Fruit fly (Drosophila melanogaster) whole organism, embryonic: ENCODE results near the gene f-cup.
A peak's percentile ranks its signal among the peaks of the same experiment; 100 is the strongest.

Source experiments
- B-H1 ChIP-seq: fragments of 200-800 bp; sonication (Bioruptor generic); IDR thresholded peaks from 3 replicates; pipeline ENCODE4 v1.3.6; 2022; ENCODE audit warnings: missing biosample characterization, missing genetic modification characterization
- Bteb2 ChIP-seq: fragments of 200-800 bp; sonication (Bioruptor generic); optimal IDR thresholded peaks from 2 replicates; lab custom pipeline; 2016; ENCODE audit warnings: missing biosample characterization, missing genetic modification characterization
- CG10321 ChIP-seq: fragments of 200-800 bp; sonication (Bioruptor generic); IDR thresholded peaks from 2 replicates; pipeline ENCODE4 v1.3.6; 2022; ENCODE audit warnings: missing biosample characterization, missing genetic modification characterization
- CG11560 ChIP-seq: fragments of 200-800 bp; sonication (Bioruptor generic); IDR thresholded peaks from 3 replicates; pipeline ENCODE4 v1.3.6; 2022; ENCODE audit warnings: missing biosample characterization, missing genetic modification characterization
- CG13287 ChIP-seq: fragments of 200-800 bp; sonication (Bioruptor generic); IDR thresholded peaks from 2 replicates; pipeline ENCODE4 v1.3.6; 2022; ENCODE audit warnings: missing biosample characterization, missing genetic modification characterization; ENCODE audit not compliant: partially characterized antibody
- CG13624 ChIP-seq: fragments of 200-800 bp; sonication (Bioruptor generic); optimal IDR thresholded peaks from 2 replicates; lab custom pipeline; 2016; ENCODE audit warnings: missing biosample characterization, missing genetic modification characterization
- CG14667 ChIP-seq: fragments of 200-800 bp; sonication (Bioruptor generic); IDR thresholded peaks from 2 replicates; pipeline ENCODE4 v1.3.6; 2022; ENCODE audit warnings: missing biosample characterization, missing genetic modification characterization
- CG14860 ChIP-seq: fragments of 200-800 bp; sonication (Bioruptor generic); IDR thresholded peaks from 3 replicates; pipeline ENCODE4 v1.3.6; 2022; ENCODE audit warnings: missing biosample characterization, missing genetic modification characterization; ENCODE audit not compliant: partially characterized antibody
- CG15479 ChIP-seq: fragments of 200-800 bp; sonication (Bioruptor generic); optimal IDR thresholded peaks from 3 replicates; lab custom pipeline; 2019; ENCODE audit warnings: missing biosample characterization, mild to moderate bottlenecking, missing genetic modification characterization, moderate library complexity
- CG15696 ChIP-seq: fragments of 200-800 bp; sonication (Bioruptor generic); optimal IDR thresholded peaks from 2 replicates; lab custom pipeline; 2019; ENCODE audit warnings: missing biosample characterization, mild to moderate bottlenecking, missing genetic modification characterization, moderate library complexity
- CG17359 ChIP-seq: fragments of 200-800 bp; sonication (Bioruptor generic); optimal IDR thresholded peaks from 3 replicates; lab custom pipeline; 2018; ENCODE audit warnings: missing biosample characterization, mild to moderate bottlenecking, missing genetic modification characterization, moderate library complexity
- CG17912 ChIP-seq: fragments of 200-800 bp; sonication (Bioruptor generic); optimal IDR thresholded peaks from 2 replicates; lab custom pipeline; 2018; ENCODE audit warnings: missing biosample characterization, mild to moderate bottlenecking, missing genetic modification characterization
- CG18011 ChIP-seq: fragments of 200-800 bp; sonication (Bioruptor generic); optimal IDR thresholded peaks from 2 replicates; lab custom pipeline; 2017; ENCODE audit warnings: missing biosample characterization, missing genetic modification characterization, mild to moderate bottlenecking, moderate library complexity, missing genotype
- CG18619 ChIP-seq: fragments of 200-800 bp; sonication (Bioruptor generic); optimal IDR thresholded peaks from 3 replicates; lab custom pipeline; 2017; ENCODE audit warnings: missing biosample characterization, mild to moderate bottlenecking, missing genetic modification characterization
- CG31365 ChIP-seq: fragments of 200-800 bp; sonication (Bioruptor generic); optimal IDR thresholded peaks from 2 replicates; lab custom pipeline; 2018; ENCODE audit warnings: missing biosample characterization, mild to moderate bottlenecking, missing genetic modification characterization
- CG4360 ChIP-seq: fragments of 200-800 bp; sonication (Bioruptor generic); IDR thresholded peaks from 2 replicates; pipeline ENCODE4 v1.3.6; 2022; ENCODE audit warnings: missing biosample characterization, missing genetic modification characterization
- CG4404 ChIP-seq: fragments of 200-800 bp; sonication (Bioruptor generic); IDR thresholded peaks from 2 replicates; pipeline ENCODE4 v1.3.6; 2022; ENCODE audit warnings: missing biosample characterization, missing genetic modification characterization
- CG4730 ChIP-seq: fragments of 200-800 bp; sonication (Bioruptor generic); IDR thresholded peaks from 2 replicates; pipeline ENCODE4 v1.3.6; 2022; ENCODE audit warnings: missing biosample characterization, missing genetic modification characterization
- CG6683 ChIP-seq: fragments of 200-800 bp; sonication (Bioruptor generic); optimal IDR thresholded peaks from 2 replicates; lab custom pipeline; 2017; ENCODE audit warnings: missing biosample characterization, mild to moderate bottlenecking, missing genetic modification characterization, missing genetic modification reagents
- CG7987 ChIP-seq: fragments of 200-800 bp; sonication (Bioruptor generic); optimal IDR thresholded peaks from 2 replicates; lab custom pipeline; 2018; ENCODE audit warnings: missing biosample characterization, mild to moderate bottlenecking, missing genetic modification characterization, moderate library complexity
- CG8944 ChIP-seq: fragments of 200-800 bp; sonication (Bioruptor generic); optimal IDR thresholded peaks from 3 replicates; lab custom pipeline; 2016; ENCODE audit warnings: missing biosample characterization, missing genetic modification characterization
- Dad ChIP-seq: fragments of 200-800 bp; sonication (Bioruptor generic); optimal IDR thresholded peaks from 3 replicates; lab custom pipeline; 2016; ENCODE audit warnings: missing biosample characterization, missing genetic modification characterization
- Dref ChIP-seq: fragments of 200-800 bp; sonication (Bioruptor generic); IDR thresholded peaks from 2 replicates; pipeline ENCODE4 v1.3.6; 2022; ENCODE audit warnings: missing biosample characterization, missing genetic modification characterization
- HHEX ChIP-seq: fragments of 200-800 bp; sonication (Bioruptor generic); optimal IDR thresholded peaks from 3 replicates; lab custom pipeline; 2017; ENCODE audit warnings: missing biosample characterization, mild to moderate bottlenecking, missing genetic modification characterization, missing genetic modification reagents
- HLHmδ ChIP-seq: fragments of 200-800 bp; sonication (Bioruptor generic); optimal IDR thresholded peaks from 2 replicates; lab custom pipeline; 2018; ENCODE audit warnings: missing biosample characterization, mild to moderate bottlenecking, missing genetic modification characterization, moderate library complexity
- Hr51 ChIP-seq, 2 experiments: fragments of 200-800 bp; sonication (Bioruptor generic); optimal IDR thresholded peaks; 2 replicates in 1 of 2; 3 replicates in 1 of 2; lab custom pipeline; 2016 to 2018; ENCODE audit warnings: missing biosample characterization in 2 of 2, missing genetic modification characterization in 2 of 2, mild to moderate bottlenecking in 1 of 2, moderate library complexity in 1 of 2
- Jarid2 ChIP-seq: fragments of 200-800 bp; sonication (Bioruptor generic); optimal IDR thresholded peaks from 3 replicates; lab custom pipeline; 2017; ENCODE audit warnings: mild to moderate bottlenecking, missing biosample characterization, missing genetic modification reagents, missing genetic modification characterization
- Kr ChIP-seq: fragments of 200-800 bp; sonication (Bioruptor generic); optimal IDR thresholded peaks from 2 replicates; lab custom pipeline; 2017; ENCODE audit warnings: missing biosample characterization, mild to moderate bottlenecking, missing genetic modification characterization
- Mrtf ChIP-seq: fragments of 200-800 bp; sonication (Bioruptor generic); IDR thresholded peaks from 3 replicates; pipeline ENCODE4 v1.3.6; 2022; ENCODE audit warnings: missing biosample characterization, missing genetic modification characterization
- Nf-YB ChIP-seq: fragments of 200-800 bp; sonication (Bioruptor generic); optimal IDR thresholded peaks from 3 replicates; lab custom pipeline; 2019; ENCODE audit warnings: missing biosample characterization, mild to moderate bottlenecking, missing genetic modification characterization, moderate library complexity
- Six4 ChIP-seq: fragments of 200-800 bp; sonication (Bioruptor generic); optimal IDR thresholded peaks from 2 replicates; lab custom pipeline; 2016; ENCODE audit warnings: missing biosample characterization, missing genetic modification characterization
- Vsx1 ChIP-seq: fragments of 200-800 bp; sonication (Bioruptor generic); optimal IDR thresholded peaks from 2 replicates; lab custom pipeline; 2017; ENCODE audit warnings: missing biosample characterization, mild to moderate bottlenecking, missing genetic modification characterization, missing genetic modification reagents
- aop ChIP-seq: fragments of 200-800 bp; sonication (Bioruptor generic); IDR thresholded peaks from 2 replicates; pipeline ENCODE4 v1.3.6; 2022; ENCODE audit warnings: missing biosample characterization, missing genetic modification characterization
- ara ChIP-seq: fragments of 200-800 bp; sonication (Bioruptor generic); IDR thresholded peaks from 2 replicates; pipeline ENCODE4 v1.3.6; 2022; ENCODE audit warnings: missing biosample characterization, missing genetic modification characterization
- cg ChIP-seq: fragments of 200-800 bp; sonication (Bioruptor generic); optimal IDR thresholded peaks from 3 replicates; lab custom pipeline; 2019; ENCODE audit warnings: missing biosample characterization, mild to moderate bottlenecking, missing genetic modification characterization, moderate library complexity
- dysf ChIP-seq: fragments of 200-800 bp; sonication (Bioruptor generic); IDR thresholded peaks from 3 replicates; pipeline ENCODE4 v1.3.6; 2022; ENCODE audit warnings: missing biosample characterization, missing genetic modification characterization
- en ChIP-seq: fragments of 200-800 bp; sonication (Bioruptor generic); optimal IDR thresholded peaks from 2 replicates; lab custom pipeline; 2016; ENCODE audit warnings: missing biosample characterization, missing genetic modification characterization
- fd64A ChIP-seq: fragments of 200-800 bp; sonication (Bioruptor generic); optimal IDR thresholded peaks from 3 replicates; lab custom pipeline; 2018; ENCODE audit warnings: missing biosample characterization, mild to moderate bottlenecking, missing genetic modification characterization
- inv ChIP-seq: fragments of 200-800 bp; sonication (Bioruptor generic); IDR thresholded peaks from 2 replicates; pipeline ENCODE4 v1.3.6; 2022; ENCODE audit warnings: missing biosample characterization, missing genetic modification characterization; ENCODE audit not compliant: partially characterized antibody
- kay ChIP-seq: fragments of 200-800 bp; sonication (Bioruptor generic); optimal IDR thresholded peaks from 2 replicates; lab custom pipeline; 2016; ENCODE audit warnings: missing biosample characterization, missing genetic modification characterization
- lmd ChIP-seq: fragments of 200-800 bp; sonication (Bioruptor generic); IDR thresholded peaks from 2 replicates; pipeline ENCODE4 v1.3.6; 2022; ENCODE audit warnings: missing biosample characterization, missing genetic modification characterization
- luna ChIP-seq: fragments of 200-800 bp; sonication (Bioruptor generic); optimal IDR thresholded peaks from 2 replicates; lab custom pipeline; 2016; ENCODE audit warnings: missing biosample characterization, missing genetic modification characterization
- mirr ChIP-seq: fragments of 200-800 bp; sonication (Bioruptor generic); optimal IDR thresholded peaks from 3 replicates; lab custom pipeline; 2018; ENCODE audit warnings: missing biosample characterization, mild to moderate bottlenecking, missing genetic modification characterization
- nmo ChIP-seq: fragments of 200-800 bp; sonication (Bioruptor generic); optimal IDR thresholded peaks from 2 replicates; lab custom pipeline; 2018; ENCODE audit warnings: missing biosample characterization, mild to moderate bottlenecking, missing genetic modification characterization, moderate library complexity
- row ChIP-seq: fragments of 200-800 bp; sonication (Bioruptor generic); IDR thresholded peaks from 3 replicates; pipeline ENCODE4 v1.3.6; 2022; ENCODE audit warnings: missing biosample characterization, missing genetic modification characterization
- sug ChIP-seq: fragments of 200-800 bp; optimal IDR thresholded peaks from 2 replicates; lab custom pipeline; 2019; ENCODE audit warnings: missing biosample characterization, mild to moderate bottlenecking, missing genetic modification characterization, moderate library complexity
- tna ChIP-seq: fragments of 200-800 bp; sonication (Bioruptor generic); IDR thresholded peaks from 2 replicates; pipeline ENCODE4 v1.3.6; 2022; ENCODE audit warnings: missing biosample characterization, missing genetic modification characterization; ENCODE audit not compliant: partially characterized antibody
- wek ChIP-seq: fragments of 200-800 bp; sonication (Bioruptor generic); optimal IDR thresholded peaks from 3 replicates; lab custom pipeline; 2018; ENCODE audit warnings: missing biosample characterization, mild to moderate bottlenecking, missing genetic modification characterization, moderate library complexity

The f-cup gene

DNA sequence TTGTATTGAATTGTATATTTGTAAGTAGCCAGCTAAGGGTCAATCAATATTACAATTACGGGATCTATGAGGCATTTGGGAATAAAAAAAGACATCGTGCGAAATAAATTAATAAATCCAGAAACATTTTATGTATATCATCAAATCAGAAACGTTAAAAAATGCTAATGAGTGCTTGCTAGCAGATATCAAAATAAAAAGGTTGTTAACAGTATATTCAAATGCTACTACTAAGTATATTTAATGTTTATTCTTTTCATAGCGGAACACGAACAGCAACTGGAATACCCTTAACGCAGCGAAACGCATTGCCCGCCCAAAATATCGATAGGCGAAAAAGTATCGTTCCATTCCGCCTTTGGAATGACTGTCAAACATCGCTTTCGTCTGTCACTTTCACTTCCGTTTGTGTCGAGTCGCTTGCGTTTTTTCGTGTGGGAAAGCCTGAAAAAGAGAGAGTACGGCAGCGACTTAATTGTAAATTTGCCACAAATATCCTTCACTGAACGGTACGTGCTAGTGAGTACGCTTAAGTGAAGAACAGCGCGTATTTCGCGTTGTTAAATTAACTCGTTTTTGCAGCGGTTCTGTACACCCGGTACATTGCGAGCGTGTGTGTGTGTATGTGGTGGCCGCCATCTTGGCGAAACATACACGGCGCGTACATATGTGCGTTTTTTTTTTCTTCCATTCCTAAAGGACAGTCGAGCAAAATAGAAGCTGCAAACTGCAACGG is 39.5 kb downstream of the f-cup start, which contains the start of gene B52 (continued):
- TF ChIP-seq Dref (GFP tag; lab: Robert Waterston, UW) (peak; percentile 80), luna (GFP tag; lab: Kevin White, UChicago) (peak; percentile 53), Kr (peak; percentile 45), cg (GFP tag; lab: Kevin White, UChicago) (peak; percentile 92), ara (GFP tag; lab: Robert Waterston, UW) (peak; percentile 46; the same call in 1 of the 2 replicates), HLHmδ (GFP tag; lab: Kevin White, UChicago) (peak; percentile 90), CG10321 (0 out of 2 replicates have a peak, but pooled peaks have one; percentile 38), inv (GFP tag; lab: Robert Waterston, UW) (peak; percentile 49; the same call in 1 of the 2 replicates), CG18011 (GFP tag; lab: Kevin White, UChicago) (peak; percentile 43), B-H1 (GFP tag; lab: Robert Waterston, UW) (peak; percentile 28; the same call in 2 of the 3 replicates), tna (GFP tag; lab: Robert Waterston, UW) (no peak), CG4404 (GFP tag; lab: Robert Waterston, UW) (0 out of 2 replicates have a peak, but pooled peaks have one; percentile 16), Six4 (GFP tag; lab: Kevin White, UChicago) (no peak), kay (GFP tag; lab: Kevin White, UChicago) (no peak), lmd (GFP tag; lab: Robert Waterston, UW) (peak; percentile 47), CG4730 (GFP tag; lab: Robert Waterston, UW) (0 out of 2 replicates have a peak, but pooled peaks have one; percentile 26), CG13624 (GFP tag; lab: Kevin White, UChicago) (peak; percentile 64), CG15696 (tag; lab: Kevin White, UChicago) (peak; percentile 10), Vsx1 (GFP tag; lab: Kevin White, UChicago) (peak; percentile 62), CG4360 (GFP tag; lab: Robert Waterston, UW) (no peak), Dad (GFP tag; lab: Kevin White, UChicago) (peak; percentile 61), Nf-YB (GFP tag; lab: Kevin White, UChicago) (peak; percentile 42), HHEX (GFP tag; lab: Kevin White, UChicago) (peak; percentile 74), Hr51 (GFP tag; optimal IDR thresholded peaks at IDR 0.05; lab: Kevin White, UChicago) (peak in 1 of 2 experiments; percentile 0), Mrtf (peak; percentile 49; the same call in 1 of the 3 replicates), CG14667 (GFP tag; lab: Robert Waterston, UW) (peak; percentile 68; the same call in 1 of the 2 replicates), CG13287 (0 out of 2 replicates have a peak, but pooled peaks have one; percentile 35), aop (GFP tag; lab: Robert Waterston, UW) (no peak), dysf (no peak; the same call in 1 of the 3 replicates), sug (tag; lab: Kevin White, UChicago) (no peak), CG31365 (peak; percentile 64), CG14860 (GFP tag; lab: Robert Waterston, UW) (no peak; the same call in 2 of the 3 replicates), nmo (GFP tag; lab: Kevin White, UChicago) (peak; percentile 29), Bteb2 (GFP tag; lab: Kevin White, UChicago) (peak; percentile 42), wek (GFP tag; lab: Kevin White, UChicago) (peak; percentile 92), row (GFP tag; lab: Robert Waterston, UW) (peak; percentile 78), CG15479 (GFP tag; lab: Kevin White, UChicago) (peak; percentile 18), CG11560 (no peak), CG18619 (GFP tag; lab: Kevin White, UChicago) (peak; percentile 72), CG6683 (GFP tag; lab: Kevin White, UChicago) (peak; percentile 8), CG7987 (GFP tag; lab: Kevin White, UChicago) (peak; percentile 93), CG17912 (GFP tag; lab: Kevin White, UChicago) (peak; percentile 71), Jarid2 (GFP tag; lab: Kevin White, UChicago) (peak; percentile 74), CG17359 (tag; lab: Kevin White, UChicago) (peak; percentile 53), fd64A (GFP tag; lab: Kevin White, UChicago) (peak; percentile 76), mirr (GFP tag; lab: Kevin White, UChicago) (peak; percentile 88), en (GFP tag; lab: Kevin White, UChicago) (peak; percentile 57), CG8944 (GFP tag; lab: Kevin White, UChicago) (no peak)
